Worm (Caenorhabditis elegans) whole organism, L1 larva: ENCODE measurements around the gene R08A2.1.

Source experiments
- C16A3.4 ChIP-seq: fragments of 150-350 bp; optimal IDR thresholded peaks from 2 replicates; lab custom pipeline; 2014; ENCODE audit warnings: missing biosample characterization, missing genetic modification characterization
- C34B4.2 ChIP-seq: sonication (generic microtip); optimal IDR thresholded peaks from 2 replicates; lab custom pipeline; 2017; ENCODE audit warnings: mild to moderate bottlenecking, missing genetic modification characterization, missing compliant biosample characterization
- Y116A8C.19 ChIP-seq: sonication (generic microtip); optimal IDR thresholded peaks from 2 replicates; lab custom pipeline; 2016; ENCODE audit warnings: missing compliant biosample characterization, missing genetic modification characterization, borderline replicate concordance
- aly-2 ChIP-seq: fragments of 150-350 bp; optimal IDR thresholded peaks from 2 replicates; lab custom pipeline; 2014; ENCODE audit warnings: missing biosample characterization, missing genetic modification characterization
- ama-1 ChIP-seq: fragments of 150-350 bp; optimal IDR thresholded peaks from 2 replicates; lab custom pipeline; 2014
- blmp-1 ChIP-seq: fragments of 150-350 bp; optimal IDR thresholded peaks from 2 replicates; lab custom pipeline; 2014; ENCODE audit warnings: missing biosample characterization, missing genetic modification characterization
- ceh-82 ChIP-seq, 3 experiments: fragments of 150-350 bp in 1 of 3; sonication (generic microtip) in 2 of 3; optimal IDR thresholded peaks; 2 replicates each; lab custom pipeline; 2014 to 2017; ENCODE audit warnings: missing biosample characterization in 3 of 3, missing genetic modification characterization in 3 of 3
- ceh-88 ChIP-seq: fragments of 200-800 bp; sonication (Bioruptor generic); IDR thresholded peaks from 2 replicates; pipeline ENCODE4 v1.3.6; 2022; ENCODE audit warnings: missing genetic modification characterization, missing compliant biosample characterization
- ceh-90 ChIP-seq: sonication (generic microtip); optimal IDR thresholded peaks from 2 replicates; lab custom pipeline; 2016; ENCODE audit warnings: missing genetic modification characterization, missing compliant biosample characterization
- ces-1 ChIP-seq: fragments of 150-350 bp; optimal IDR thresholded peaks from 2 replicates; lab custom pipeline; 2014; ENCODE audit warnings: missing biosample characterization, missing genetic modification reagents, missing genetic modification characterization
- efl-3 ChIP-seq: fragments of 200-800 bp; sonication (Bioruptor generic); optimal IDR thresholded peaks from 2 replicates; lab custom pipeline; 2018; ENCODE audit warnings: mild to moderate bottlenecking, missing genetic modification characterization, missing compliant biosample characterization
- egl-13 ChIP-seq: sonication (generic microtip); optimal IDR thresholded peaks from 2 replicates; lab custom pipeline; 2016; ENCODE audit warnings: missing genotype, missing genetic modification reagents, missing genetic modification characterization, missing compliant biosample characterization
- elt-3 ChIP-seq, 6 experiments: fragments of 150-350 bp in 1 of 6; sonication (generic microtip); optimal IDR thresholded peaks; 2 replicates each; lab custom pipeline; 2017 to 2018; ENCODE audit warnings: missing biosample characterization in 6 of 6, missing genetic modification characterization in 6 of 6, inconsistent platforms in 1 of 6
- ets-5 ChIP-seq: fragments of 200-800 bp; sonication (Bioruptor generic); IDR thresholded peaks from 2 replicates; pipeline ENCODE4 v1.3.6; 2022; ENCODE audit warnings: missing genetic modification characterization, missing compliant biosample characterization
- fkh-10 ChIP-seq: sonication (generic microtip); optimal IDR thresholded peaks from 2 replicates; lab custom pipeline; 2017; ENCODE audit warnings: missing biosample characterization, missing genetic modification reagents, missing genetic modification characterization
- fkh-8 ChIP-seq: sonication (generic microtip); optimal IDR thresholded peaks from 2 replicates; lab custom pipeline; 2016; ENCODE audit warnings: mild to moderate bottlenecking, missing genetic modification characterization, missing compliant biosample characterization
- grh-1 ChIP-seq: fragments of 200-800 bp; sonication (Bioruptor generic); IDR thresholded peaks from 2 replicates; pipeline ENCODE4 v1.3.6; 2022; ENCODE audit warnings: missing genetic modification reagents, missing genetic modification characterization, missing compliant biosample characterization
- hlh-17 ChIP-seq: fragments of 200-800 bp; sonication (Bioruptor generic); optimal IDR thresholded peaks from 2 replicates; lab custom pipeline; 2018; ENCODE audit warnings: missing genetic modification characterization, mild to moderate bottlenecking, missing compliant biosample characterization, moderate library complexity, borderline replicate concordance
- hlh-4 ChIP-seq: sonication (generic microtip); optimal IDR thresholded peaks from 2 replicates; lab custom pipeline; 2016; ENCODE audit warnings: mild to moderate bottlenecking, missing genetic modification characterization, missing compliant biosample characterization
- hpl-2 ChIP-seq: fragments of 150-350 bp; optimal IDR thresholded peaks from 2 replicates; lab custom pipeline; 2014; ENCODE audit warnings: missing biosample characterization, missing genetic modification reagents, missing genetic modification characterization
- irx-1 ChIP-seq: sonication (generic microtip); optimal IDR thresholded peaks from 2 replicates; lab custom pipeline; 2016; ENCODE audit warnings: missing genetic modification characterization, missing compliant biosample characterization
- lin-14 ChIP-seq: fragments of 200-800 bp; sonication (Bioruptor generic); optimal IDR thresholded peaks from 2 replicates; lab custom pipeline; 2018; ENCODE audit warnings: mild to moderate bottlenecking, missing genetic modification characterization, moderate library complexity, missing compliant biosample characterization
- lin-35 ChIP-seq, 2 experiments: fragments of 150-350 bp; optimal IDR thresholded peaks; 2 replicates each; lab custom pipeline; 2014; ENCODE audit warnings: missing biosample characterization in 2 of 2, missing genetic modification characterization in 2 of 2, missing genetic modification reagents in 2 of 2
- lin-39 ChIP-seq: fragments of 150-350 bp; optimal IDR thresholded peaks from 2 replicates; lab custom pipeline; 2014; ENCODE audit warnings: missing biosample characterization, missing genetic modification reagents, missing genetic modification characterization
- lsy-2 ChIP-seq, 2 experiments: fragments of 150-350 bp; optimal IDR thresholded peaks; 2 replicates each; lab custom pipeline; 2014; ENCODE audit warnings: missing biosample characterization in 2 of 2, missing genetic modification characterization in 2 of 2
- mdl-1 ChIP-seq, 2 experiments: fragments of 150-350 bp; optimal IDR thresholded peaks; 2 replicates each; lab custom pipeline; 2014 to 2017; ENCODE audit warnings: missing biosample characterization in 2 of 2, missing genetic modification characterization in 2 of 2, inconsistent platforms in 1 of 2
- mep-1 ChIP-seq: fragments of 150-350 bp; optimal IDR thresholded peaks from 2 replicates; lab custom pipeline; 2014; ENCODE audit warnings: missing biosample characterization, missing genetic modification characterization
- nhr-11 ChIP-seq: fragments of 150-350 bp; optimal IDR thresholded peaks from 2 replicates; lab custom pipeline; 2014; ENCODE audit warnings: missing biosample characterization, missing genetic modification characterization
- nhr-237 ChIP-seq: fragments of 150-350 bp; optimal IDR thresholded peaks from 2 replicates; lab custom pipeline; 2014; ENCODE audit warnings: missing biosample characterization, missing genetic modification characterization
- nhr-28 ChIP-seq: fragments of 150-350 bp; optimal IDR thresholded peaks from 2 replicates; lab custom pipeline; 2014; ENCODE audit warnings: missing biosample characterization, missing genetic modification characterization
- nhr-47 ChIP-seq: sonication (generic microtip); optimal IDR thresholded peaks from 2 replicates; lab custom pipeline; 2016; ENCODE audit warnings: mild to moderate bottlenecking, missing genetic modification characterization, moderate library complexity, missing compliant biosample characterization
- nhr-71 ChIP-seq: sonication (generic microtip); optimal IDR thresholded peaks from 2 replicates; lab custom pipeline; 2016; ENCODE audit warnings: mild to moderate bottlenecking, missing genetic modification characterization, moderate library complexity, missing compliant biosample characterization
- nhr-77 ChIP-seq: fragments of 150-350 bp; optimal IDR thresholded peaks from 2 replicates; lab custom pipeline; 2014; ENCODE audit warnings: missing biosample characterization, missing genetic modification characterization
- nhr-84 ChIP-seq: sonication (generic microtip); optimal IDR thresholded peaks from 2 replicates; lab custom pipeline; 2017; ENCODE audit warnings: missing biosample characterization, missing genetic modification characterization
- nhr-85 ChIP-seq: sonication (generic microtip); peaks from one replicate; lab custom pipeline; 2016; ENCODE audit warnings: missing genetic modification characterization, inconsistent platforms, missing compliant biosample characterization
- nhr-90 ChIP-seq: sonication (generic microtip); optimal IDR thresholded peaks from 2 replicates; lab custom pipeline; 2016; ENCODE audit warnings: mild to moderate bottlenecking, missing genetic modification characterization, missing compliant biosample characterization; ENCODE audit not compliant: poor library complexity
- pag-3 ChIP-seq: sonication (generic microtip); optimal IDR thresholded peaks from 2 replicates; lab custom pipeline; 2017; ENCODE audit warnings: missing genetic modification characterization, mild to moderate bottlenecking, missing compliant biosample characterization, antibody characterized with exemption, borderline replicate concordance; ENCODE audit not compliant: insufficient read depth
- pax-3 ChIP-seq: fragments of 200-800 bp; sonication (Bioruptor generic); optimal IDR thresholded peaks from 2 replicates; lab custom pipeline; 2018; ENCODE audit warnings: mild to moderate bottlenecking, missing genetic modification characterization, moderate library complexity, missing compliant biosample characterization
- pqm-1 ChIP-seq: sonication (generic microtip); optimal IDR thresholded peaks from 3 replicates; lab custom pipeline; 2017; ENCODE audit warnings: missing biosample characterization, missing genetic modification characterization
- rnt-1 ChIP-seq: sonication (generic microtip); optimal IDR thresholded peaks from 2 replicates; lab custom pipeline; 2016; ENCODE audit warnings: mild to moderate bottlenecking, missing genetic modification characterization, moderate library complexity, missing compliant biosample characterization
- skn-1 ChIP-seq: fragments of 150-350 bp; optimal IDR thresholded peaks from 2 replicates; lab custom pipeline; 2014; ENCODE audit warnings: missing biosample characterization, missing genetic modification characterization
- snu-23 ChIP-seq: sonication (generic microtip); optimal IDR thresholded peaks from 2 replicates; lab custom pipeline; 2016; ENCODE audit warnings: missing genetic modification characterization, missing compliant biosample characterization
- sox-4 ChIP-seq: sonication (generic microtip); optimal IDR thresholded peaks from 2 replicates; lab custom pipeline; 2016; ENCODE audit warnings: missing genetic modification characterization, missing compliant biosample characterization
- swsn-7 ChIP-seq: sonication (generic microtip); optimal IDR thresholded peaks from 2 replicates; lab custom pipeline; 2016; ENCODE audit warnings: missing genetic modification characterization, missing compliant biosample characterization
- tlp-1 ChIP-seq: fragments of 150-350 bp; optimal IDR thresholded peaks from 2 replicates; lab custom pipeline; 2014; ENCODE audit warnings: missing biosample characterization, missing genetic modification characterization
- unc-130 ChIP-seq: fragments of 150-350 bp; optimal IDR thresholded peaks from 2 replicates; lab custom pipeline; 2017; ENCODE audit warnings: missing biosample characterization, missing genetic modification characterization, inconsistent platforms
- unc-30 ChIP-seq: sonication (generic microtip); optimal IDR thresholded peaks from 2 replicates; lab custom pipeline; 2017; ENCODE audit warnings: missing biosample characterization, missing genetic modification characterization
- unc-62 ChIP-seq: fragments of 150-350 bp; optimal IDR thresholded peaks from 2 replicates; lab custom pipeline; 2014; ENCODE audit warnings: missing biosample characterization, missing genetic modification reagents, missing genetic modification characterization
- unc-98 ChIP-seq: fragments of 200-800 bp; sonication (Bioruptor generic); IDR thresholded peaks from 2 replicates; pipeline ENCODE4 v1.3.6; 2022; ENCODE audit warnings: missing genetic modification characterization, missing compliant biosample characterization
- vab-15 ChIP-seq: sonication (generic microtip); optimal IDR thresholded peaks from 2 replicates; lab custom pipeline; 2017; ENCODE audit warnings: missing genotype, mild to moderate bottlenecking, missing genetic modification characterization, missing compliant biosample characterization
- xbp-1 ChIP-seq: sonication (generic microtip); optimal IDR thresholded peaks from 2 replicates; lab custom pipeline; 2016; ENCODE audit warnings: missing genetic modification characterization, missing compliant biosample characterization
- ztf-11 ChIP-seq, 2 experiments: sonication (generic microtip); optimal IDR thresholded peaks; 2 replicates each; lab custom pipeline; 2016 to 2017; ENCODE audit warnings: missing genetic modification characterization in 2 of 2, missing biosample characterization in 1 of 2, missing compliant biosample characterization in 1 of 2
- ztf-4 ChIP-seq: fragments of 150-350 bp; optimal IDR thresholded peaks from 2 replicates; lab custom pipeline; 2014; ENCODE audit warnings: missing biosample characterization, missing genetic modification characterization

The R08A2.1 gene

DNA sequence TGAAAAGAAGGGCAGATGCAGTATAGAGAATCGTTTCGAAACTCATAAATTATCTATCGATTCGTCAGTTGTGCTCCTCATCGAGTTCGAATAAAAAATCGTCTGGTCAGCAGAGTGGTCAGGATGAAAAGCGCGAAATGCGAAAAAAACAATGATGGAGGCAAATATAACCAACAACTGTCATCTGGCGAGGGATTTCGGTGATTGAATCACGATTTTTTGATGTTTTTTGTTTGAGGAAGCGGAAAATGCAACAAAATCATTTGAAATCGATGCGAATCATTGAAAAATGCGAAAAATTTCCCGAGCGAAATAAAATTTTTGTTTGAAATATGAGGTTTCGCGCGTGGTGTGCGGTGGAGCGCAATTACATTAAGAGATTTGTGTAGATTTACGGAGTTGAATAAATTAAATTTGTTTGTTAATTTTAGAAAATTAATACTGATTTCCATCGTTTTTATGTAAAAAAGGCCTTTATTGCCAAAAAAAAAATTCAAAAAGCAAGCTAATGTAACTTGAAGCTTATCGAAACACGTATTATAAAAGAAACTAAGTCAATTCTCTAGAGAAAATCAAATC, 14.9 kb upstream of the R08A2.1 start, which contains the start of gene unc-61 (continued):
- peak; percentile 26 for TF ChIP-seq C16A3.4 (tag; lab: Kevin White, UChicago)
- peak; percentile 38 for TF ChIP-seq snu-23 (GFP tag; lab: Kevin White, UChicago)
- no peak for TF ChIP-seq nhr-90 (tag; lab: Kevin White, UChicago)
- peak in 1 of 3 experiments; percentile 49 for TF ChIP-seq ceh-82 (tag; optimal IDR thresholded peaks at IDR 0.05; lab: Kevin White, UChicago)
- no peak for TF ChIP-seq hlh-4
- no peak for TF ChIP-seq tlp-1 (tag; lab: Kevin White, UChicago)
- TF ChIP-seq lsy-2 (tag; optimal IDR thresholded peaks at IDR 0.05; lab: Kevin White, UChicago), result peak in 1 of 2 experiments; percentile 63
- TF ChIP-seq ets-5 (GFP tag; lab: Robert Waterston, UW), result no peak
- TF ChIP-seq vab-15 (tag; lab: Kevin White, UChicago), result no peak
- no peak for TF ChIP-seq nhr-47
- peak; percentile 12 for TF ChIP-seq swsn-7
- TF ChIP-seq nhr-85 (tag; lab: Kevin White, UChicago), result no peak
- TF ChIP-seq hpl-2 (GFP tag; lab: Kevin White, UChicago), result no peak
- no peak for TF ChIP-seq grh-1 (GFP tag; lab: Robert Waterston, UW)
- TF ChIP-seq lin-39 (tag; lab: Kevin White, UChicago), result no peak
- TF ChIP-seq irx-1 (tag; lab: Kevin White, UChicago), result no peak
- TF ChIP-seq nhr-84, result no peak
- no peak for TF ChIP-seq sox-4 (tag; lab: Kevin White, UChicago)
- no peak for TF ChIP-seq aly-2 (tag; lab: Kevin White, UChicago)
- TF ChIP-seq lin-14, result peak; percentile 46
- no peak for TF ChIP-seq ztf-11 (tag; optimal IDR thresholded peaks at IDR 0.05; lab: Kevin White, UChicago)
- no peak for TF ChIP-seq C34B4.2 (tag; lab: Kevin White, UChicago)
- TF ChIP-seq ztf-4 (tag; lab: Kevin White, UChicago), result no peak
- TF ChIP-seq unc-130 (tag; lab: Kevin White, UChicago), result peak; percentile 25
- TF ChIP-seq ceh-90 (tag; lab: Kevin White, UChicago), result no peak
- TF ChIP-seq unc-62 (GFP tag; lab: Kevin White, UChicago), result no peak
- no peak for TF ChIP-seq ceh-88 (GFP tag; lab: Robert Waterston, UW)
- TF ChIP-seq nhr-71 (tag; lab: Kevin White, UChicago), result no peak
- peak; percentile 31 for TF ChIP-seq xbp-1 (tag; lab: Kevin White, UChicago)
- TF ChIP-seq pqm-1 (tag; lab: Kevin White, UChicago), result no peak
- TF ChIP-seq nhr-237, result no peak
- TF ChIP-seq efl-3 (GFP tag; lab: Kevin White, UChicago), result no peak
- no peak for TF ChIP-seq ama-1 (lab: Kevin White, UChicago)
- no peak for TF ChIP-seq hlh-17 (GFP tag; lab: Kevin White, UChicago)
- no peak for TF ChIP-seq nhr-11
- TF ChIP-seq blmp-1 (tag; lab: Kevin White, UChicago), result peak; percentile 5
- peak; percentile 15 for TF ChIP-seq mep-1 (tag; lab: Kevin White, UChicago)
- TF ChIP-seq mdl-1 (tag; optimal IDR thresholded peaks at IDR 0.05; lab: Kevin White, UChicago), result no peak
- TF ChIP-seq fkh-8, result no peak
- no peak for TF ChIP-seq Y116A8C.19 (tag; lab: Kevin White, UChicago)
- no peak for TF ChIP-seq unc-98 (GFP tag; lab: Robert Waterston, UW)
- TF ChIP-seq pax-3 (tag; lab: Kevin White, UChicago), result no peak
- no peak for TF ChIP-seq unc-30 (tag; lab: Kevin White, UChicago)
- no peak for TF ChIP-seq ces-1 (GFP tag; lab: Kevin White, UChicago)
- peak; percentile 84 to 93 for TF ChIP-seq lin-35 (GFP tag; optimal IDR thresholded peaks at IDR 0.05; lab: Kevin White, UChicago)
- no peak for TF ChIP-seq pag-3 (tag; lab: Kevin White, UChicago)
- peak; percentile 61 for TF ChIP-seq skn-1 (tag; lab: Kevin White, UChicago)
- no peak for TF ChIP-seq nhr-28 (tag; lab: Kevin White, UChicago)
- no peak for TF ChIP-seq fkh-10 (GFP tag; lab: Kevin White, UChicago)
- TF ChIP-seq rnt-1 (tag; lab: Kevin White, UChicago), result peak; percentile 28
- TF ChIP-seq elt-3 (tag; optimal IDR thresholded peaks at IDR 0.05; lab: Kevin White, UChicago), result peak in 1 of 6 experiments; percentile 9
- no peak for TF ChIP-seq egl-13 (tag; lab: Kevin White, UChicago)
- TF ChIP-seq nhr-77 (tag; lab: Kevin White, UChicago), result no peak
